Worm (Caenorhabditis elegans): ENCODE results near the gene F41B4.1.

Gene F41B4.1

ce11 chrX:6782857-6783256, 42.8 kb downstream of the F41B4.1 start, which contains the start of gene idpp-6:
TSS of gene idpp-6 (plus strand) at chrX:6783157.
- no peak for TF ChIP-seq mec-3 (tag; optimal IDR thresholded peaks at IDR 0.05; ENCODE audit: borderline replicate concordance)
- no peak for TF ChIP-seq hlh-30 (tag; optimal IDR thresholded peaks at IDR 0.05; ENCODE audit: insufficient read depth)
- TF ChIP-seq nhr-11 (tag; optimal IDR thresholded peaks at IDR 0.05), result no peak
- no peak for TF ChIP-seq eyg-1 (tag; optimal IDR thresholded peaks at IDR 0.05)
- no peak for TF ChIP-seq ets-4 (tag; optimal IDR thresholded peaks at IDR 0.05)
- TF ChIP-seq ttx-3 (tag; optimal IDR thresholded peaks at IDR 0.05), result no peak
- TF ChIP-seq ceh-2 (tag; optimal IDR thresholded peaks at IDR 0.05), result no peak
- TF ChIP-seq unc-42 (tag; optimal IDR thresholded peaks at IDR 0.05), result no peak
- no peak for TF ChIP-seq ceh-18 (tag; optimal IDR thresholded peaks at IDR 0.05)
- TF ChIP-seq sdc-2 (tag; optimal IDR thresholded peaks at IDR 0.05), result no peak
- no peak for TF ChIP-seq hlh-6 (tag; optimal IDR thresholded peaks at IDR 0.05)
- TF ChIP-seq lin-11 (tag; optimal IDR thresholded peaks at IDR 0.05), result no peak
- TF ChIP-seq madf-2 (tag; optimal IDR thresholded peaks at IDR 0.05), result no peak
- no peak for TF ChIP-seq pha-2 (tag; optimal IDR thresholded peaks at IDR 0.05)
- no peak for TF ChIP-seq ceh-45 (GFP tag; IDR thresholded peaks at IDR 0.05)
- TF ChIP-seq C08G9.2 (tag; optimal IDR thresholded peaks at IDR 0.05), result no peak
- no peak for TF ChIP-seq hlh-8 (tag; optimal IDR thresholded peaks at IDR 0.05)
- no peak for TF ChIP-seq ahr-1 (tag; optimal IDR thresholded peaks at IDR 0.05)

- TF ChIP-seq ceh-30 (tag; optimal IDR thresholded peaks at IDR 0.05) (no peak), F13H6.1 (tag; optimal IDR thresholded peaks at IDR 0.05) (no peak), ref-2 (tag; optimal IDR thresholded peaks at IDR 0.05) (no peak), pat-9 (tag; optimal IDR thresholded peaks at IDR 0.05) (no peak), nhr-11 (tag; optimal IDR thresholded peaks at IDR 0.05) (no peak), elt-4 (tag; optimal IDR thresholded peaks at IDR 0.05) (no peak), unc-42 (tag; optimal IDR thresholded peaks at IDR 0.05) (no peak)
Measured at ce11 chrX:6778014-6778413, 47.6 kb downstream of the F41B4.1 start, which contains the start of gene irk-1. TSS of gene irk-1 (minus strand) at chrX:6778114.

Measured in whole organism, late embryonic.